Fruit fly (Drosophila melanogaster) whole organism, pupa: ENCODE results near the gene Ten-a.
A peak's percentile ranks its signal among the peaks of the same experiment; 100 is the strongest.

ENCODE experiments used
- CG17806 ChIP-seq: fragments of 200-800 bp; sonication (Bioruptor generic); optimal IDR thresholded peaks from 2 replicates; lab custom pipeline; 2018; ENCODE audit warnings: missing biosample characterization, mild to moderate bottlenecking, missing genetic modification characterization, moderate library complexity
- CG8159 ChIP-seq: fragments of 200-800 bp; sonication (Bioruptor generic); optimal IDR thresholded peaks from 3 replicates; lab custom pipeline; 2018; ENCODE audit warnings: missing biosample characterization, mild to moderate bottlenecking, missing genetic modification characterization, moderate library complexity
- Snoo ChIP-seq: fragments of 200-800 bp; sonication (Bioruptor generic); optimal IDR thresholded peaks from 3 replicates; lab custom pipeline; 2017; ENCODE audit warnings: missing biosample characterization, mild to moderate bottlenecking, missing genetic modification characterization, inconsistent platforms
- rn ChIP-seq: fragments of 200-800 bp; sonication (Bioruptor generic); IDR thresholded peaks from 2 replicates; pipeline ENCODE4 v1.3.6; 2022; ENCODE audit warnings: missing biosample characterization, missing genetic modification characterization

- TF ChIP-seq Snoo (tag; lab: Kevin White, UChicago) = peak; percentile 47
- peak; percentile 52 for TF ChIP-seq CG17806 (tag; lab: Kevin White, UChicago)
- TF ChIP-seq CG8159 (tag; lab: Kevin White, UChicago) = peak; percentile 63
- no peak for TF ChIP-seq rn (GFP tag; lab: Robert Waterston, UW)
Observed at dm6 chrX:11999974-12000618, 43.4 kb upstream of the Ten-a start.
